Fruit fly (Drosophila melanogaster) whole organism, embryonic: ENCODE results near the gene Ir94a.

Experiments
- CG10274 ChIP-seq: fragments of 200-800 bp; sonication (Bioruptor generic); optimal IDR thresholded peaks from 3 replicates; lab custom pipeline; 2017; ENCODE audit warnings: missing biosample characterization, mild to moderate bottlenecking, missing genetic modification characterization
- CG11504 ChIP-seq: fragments of 200-800 bp; sonication (Bioruptor generic); optimal IDR thresholded peaks from 3 replicates; lab custom pipeline; 2019; ENCODE audit warnings: missing biosample characterization, mild to moderate bottlenecking, missing genetic modification characterization, moderate library complexity
- CG1233 ChIP-seq: fragments of 200-800 bp; sonication (Bioruptor generic); optimal IDR thresholded peaks from 4 replicates; lab custom pipeline; 2018; ENCODE audit warnings: missing biosample characterization, mild to moderate bottlenecking, missing genetic modification characterization
- CG15011 ChIP-seq: fragments of 200-800 bp; sonication (Bioruptor generic); optimal IDR thresholded peaks from 3 replicates; lab custom pipeline; 2018; ENCODE audit warnings: missing biosample characterization, mild to moderate bottlenecking, missing genetic modification characterization
- CG15601 ChIP-seq: fragments of 200-800 bp; sonication (Bioruptor generic); optimal IDR thresholded peaks from 3 replicates; lab custom pipeline; 2019; ENCODE audit warnings: missing biosample characterization, mild to moderate bottlenecking, missing genetic modification characterization, moderate library complexity
- CG17359 ChIP-seq: fragments of 200-800 bp; sonication (Bioruptor generic); optimal IDR thresholded peaks from 3 replicates; lab custom pipeline; 2018; ENCODE audit warnings: missing biosample characterization, mild to moderate bottlenecking, missing genetic modification characterization, moderate library complexity
- CG18262 ChIP-seq: fragments of 200-800 bp; optimal IDR thresholded peaks from 3 replicates; lab custom pipeline; 2019; ENCODE audit warnings: missing biosample characterization, mild to moderate bottlenecking, missing genetic modification characterization, moderate library complexity
- CG30431 ChIP-seq: fragments of 200-800 bp; sonication (Bioruptor generic); optimal IDR thresholded peaks from 2 replicates; lab custom pipeline; 2017; ENCODE audit warnings: missing biosample characterization, missing genetic modification characterization
- CG31441 ChIP-seq: fragments of 200-800 bp; sonication (Bioruptor generic); IDR thresholded peaks from 2 replicates; pipeline ENCODE4 v1.3.6; 2022; ENCODE audit warnings: missing biosample characterization, missing genetic modification characterization
- CG3163 ChIP-seq: fragments of 200-800 bp; sonication (Bioruptor generic); optimal IDR thresholded peaks from 3 replicates; lab custom pipeline; 2016; ENCODE audit warnings: missing biosample characterization, missing genetic modification characterization
- CG4328 ChIP-seq: fragments of 200-800 bp; sonication (Bioruptor generic); optimal IDR thresholded peaks from 3 replicates; lab custom pipeline; 2017; ENCODE audit warnings: missing biosample characterization, missing genetic modification reagents, missing genetic modification characterization
- CG6254 ChIP-seq: fragments of 200-800 bp; sonication (Bioruptor generic); optimal IDR thresholded peaks from 3 replicates; lab custom pipeline; 2017; ENCODE audit warnings: mild to moderate bottlenecking, missing biosample characterization, missing genetic modification reagents, missing genetic modification characterization
- CG6654 ChIP-seq: fragments of 200-800 bp; sonication (Bioruptor generic); optimal IDR thresholded peaks from 2 replicates; lab custom pipeline; 2017; ENCODE audit warnings: missing biosample characterization, mild to moderate bottlenecking, missing genetic modification characterization
- CG8290 ChIP-seq, 3 experiments: fragments of 200-800 bp; sonication (Bioruptor generic); optimal IDR thresholded peaks; 2 replicates each; lab custom pipeline; 2016 to 2019; ENCODE audit warnings: missing biosample characterization in 3 of 3, missing genetic modification characterization in 3 of 3, mild to moderate bottlenecking in 2 of 3, moderate library complexity in 1 of 3
- CG8765 ChIP-seq: fragments of 200-800 bp; sonication (Bioruptor generic); IDR thresholded peaks from 2 replicates; pipeline ENCODE4 v1.3.6; 2022; ENCODE audit warnings: missing biosample characterization, missing genetic modification characterization
- CG9727 ChIP-seq: fragments of 200-800 bp; sonication (Bioruptor generic); optimal IDR thresholded peaks from 3 replicates; lab custom pipeline; 2017; ENCODE audit warnings: missing biosample characterization, mild to moderate bottlenecking, missing genetic modification characterization
- HHEX ChIP-seq: fragments of 200-800 bp; sonication (Bioruptor generic); optimal IDR thresholded peaks from 3 replicates; lab custom pipeline; 2017; ENCODE audit warnings: missing biosample characterization, mild to moderate bottlenecking, missing genetic modification characterization, missing genetic modification reagents
- Hr51 ChIP-seq, 2 experiments: fragments of 200-800 bp; sonication (Bioruptor generic); optimal IDR thresholded peaks; 2 replicates in 1 of 2; 3 replicates in 1 of 2; lab custom pipeline; 2016 to 2018; ENCODE audit warnings: missing biosample characterization in 2 of 2, missing genetic modification characterization in 2 of 2, mild to moderate bottlenecking in 1 of 2, moderate library complexity in 1 of 2
- MTF-1 ChIP-seq: fragments of 200-800 bp; sonication (Bioruptor generic); optimal IDR thresholded peaks from 2 replicates; lab custom pipeline; 2018; ENCODE audit warnings: missing biosample characterization, mild to moderate bottlenecking, missing genetic modification characterization, borderline replicate concordance
- Med ChIP-seq: fragments of 200-800 bp; sonication (Bioruptor generic); peaks from one replicate; lab custom pipeline; 2016; ENCODE audit warnings: missing biosample characterization, missing genetic modification characterization, mild to moderate bottlenecking, inconsistent platforms, moderate library complexity
- NC2β ChIP-seq: fragments of 200-800 bp; sonication (Bioruptor generic); optimal IDR thresholded peaks from 2 replicates; lab custom pipeline; 2016; ENCODE audit warnings: missing biosample characterization, missing genetic modification characterization
- Nf-YB ChIP-seq: fragments of 200-800 bp; sonication (Bioruptor generic); optimal IDR thresholded peaks from 3 replicates; lab custom pipeline; 2019; ENCODE audit warnings: missing biosample characterization, mild to moderate bottlenecking, missing genetic modification characterization, moderate library complexity
- Opbp ChIP-seq: fragments of 200-800 bp; sonication (Bioruptor generic); IDR thresholded peaks from 3 replicates; pipeline ENCODE4 v1.3.6; 2022; ENCODE audit warnings: missing biosample characterization, missing genetic modification characterization; ENCODE audit not compliant: partially characterized antibody
- Sin3A ChIP-seq: fragments of >200 bp; optimal IDR thresholded peaks from 2 replicates; lab custom pipeline; 2018
- ash1 ChIP-seq: fragments of 200-800 bp; sonication (Bioruptor generic); optimal IDR thresholded peaks from 2 replicates; lab custom pipeline; 2018; ENCODE audit warnings: missing biosample characterization, mild to moderate bottlenecking, missing genetic modification characterization
- bcd ChIP-seq: fragments of 200-800 bp; sonication (Bioruptor generic); optimal IDR thresholded peaks from 2 replicates; lab custom pipeline; 2017; ENCODE audit warnings: missing biosample characterization, mild to moderate bottlenecking, missing genetic modification characterization
- cas ChIP-seq: fragments of 200-800 bp; sonication (Bioruptor generic); IDR thresholded peaks from 2 replicates; pipeline ENCODE4 v1.3.6; 2022; ENCODE audit warnings: missing biosample characterization, missing genetic modification characterization
- chif ChIP-seq, 2 experiments: fragments of 200-800 bp; sonication (Bioruptor generic); optimal IDR thresholded peaks; 3 replicates each; lab custom pipeline; 2016; ENCODE audit warnings: missing biosample characterization in 2 of 2, missing genetic modification characterization in 2 of 2
- dmrt11E ChIP-seq: fragments of 200-800 bp; sonication (Bioruptor generic); optimal IDR thresholded peaks from 3 replicates; lab custom pipeline; 2018; ENCODE audit warnings: missing biosample characterization, mild to moderate bottlenecking, missing genetic modification characterization, moderate library complexity
- gcm ChIP-seq: fragments of 200-800 bp; sonication (Bioruptor generic); optimal IDR thresholded peaks from 2 replicates; lab custom pipeline; 2019; ENCODE audit warnings: missing biosample characterization, mild to moderate bottlenecking, missing genetic modification characterization, moderate library complexity
- gem ChIP-seq: fragments of 200-800 bp; sonication (Bioruptor generic); optimal IDR thresholded peaks from 2 replicates; lab custom pipeline; 2019; ENCODE audit warnings: missing biosample characterization, mild to moderate bottlenecking, missing genetic modification characterization, moderate library complexity
- ham ChIP-seq: fragments of 200-800 bp; sonication (Bioruptor generic); IDR thresholded peaks from 2 replicates; pipeline ENCODE4 v1.3.6; 2022; ENCODE audit warnings: missing biosample characterization, missing genetic modification characterization
- insv ChIP-seq, 2 experiments: fragments of 200-800 bp; sonication (Bioruptor generic); optimal IDR thresholded peaks; 3 replicates each; lab custom pipeline; 2016 to 2018; ENCODE audit warnings: missing biosample characterization in 2 of 2, missing genetic modification characterization in 2 of 2
- kah ChIP-seq: fragments of 200-800 bp; sonication (Bioruptor generic); optimal IDR thresholded peaks from 2 replicates; lab custom pipeline; 2018; ENCODE audit warnings: missing biosample characterization, mild to moderate bottlenecking, missing genetic modification characterization
- lab ChIP-seq: fragments of 200-800 bp; sonication (Bioruptor generic); optimal IDR thresholded peaks from 3 replicates; lab custom pipeline; 2017; ENCODE audit warnings: missing biosample characterization, missing genetic modification characterization, mild to moderate bottlenecking, moderate library complexity, missing genetic modification reagents
- lbe ChIP-seq: fragments of 200-800 bp; sonication (Bioruptor generic); optimal IDR thresholded peaks from 2 replicates; lab custom pipeline; 2016; ENCODE audit warnings: missing biosample characterization, mild to moderate bottlenecking, missing genetic modification characterization
- org-1 ChIP-seq: fragments of 200-800 bp; sonication (Bioruptor generic); optimal IDR thresholded peaks from 2 replicates; lab custom pipeline; 2017; ENCODE audit warnings: missing biosample characterization, missing genetic modification characterization
- sim ChIP-seq: fragments of 200-800 bp; sonication (Bioruptor generic); IDR thresholded peaks from 2 replicates; pipeline ENCODE4 v1.3.6; 2022; ENCODE audit warnings: missing biosample characterization, missing genetic modification characterization
- ssp ChIP-seq: fragments of 200-800 bp; sonication (Bioruptor generic); IDR thresholded peaks from 2 replicates; pipeline ENCODE4 v1.3.6; 2022; ENCODE audit warnings: missing biosample characterization, missing genetic modification characterization
- tll ChIP-seq, 2 experiments: fragments of 200-800 bp in 1 of 2; fragments of >200 bp in 1 of 2; sonication (Bioruptor generic) in 1 of 2; optimal IDR thresholded peaks; 2 replicates each; lab custom pipeline; 2017 to 2019; ENCODE audit warnings: missing biosample characterization in 2 of 2, missing genetic modification characterization in 2 of 2, mild to moderate bottlenecking in 1 of 2, moderate library complexity in 1 of 2
- unc-4 ChIP-seq: fragments of 200-800 bp; sonication (Bioruptor generic); IDR thresholded peaks from 2 replicates; pipeline ENCODE4 v1.3.6; 2022; ENCODE audit warnings: missing biosample characterization, missing genetic modification characterization; ENCODE audit not compliant: partially characterized antibody

The Ir94a gene

DNA sequence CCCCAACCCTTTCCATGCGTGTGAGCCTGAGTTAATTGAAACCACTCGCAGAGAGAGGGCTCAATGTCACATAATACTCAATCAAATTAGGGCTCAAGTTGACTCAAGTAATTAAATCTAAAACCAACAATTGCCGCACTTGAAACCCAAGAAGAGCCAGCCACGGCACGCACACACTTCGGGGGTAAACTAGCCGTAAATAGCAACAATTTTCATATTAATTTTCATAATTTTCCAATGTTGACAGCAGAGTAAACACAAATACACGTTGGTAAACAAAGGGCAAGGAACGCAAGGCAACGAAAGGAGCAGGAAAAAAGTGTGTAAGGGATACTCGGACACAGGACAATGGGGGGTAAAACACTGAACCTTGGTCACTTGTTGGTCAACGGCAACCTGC is 34.2 kb downstream of the Ir94a start (continued):
- TF ChIP-seq CG15011 (GFP tag; lab: Kevin White, UChicago) (peak; percentile 41), ssp (GFP tag; lab: Robert Waterston, UW) (no peak), CG8765 (no peak), Med (peak; percentile 86), CG10274 (GFP tag; lab: Kevin White, UChicago) (peak; percentile 51), CG4328 (peak; percentile 31), sim (GFP tag; lab: Robert Waterston, UW) (peak; percentile 46; the same call in 1 of the 2 replicates), CG1233 (GFP tag; lab: Kevin White, UChicago) (peak; percentile 71), chif (GFP tag; optimal IDR thresholded peaks at IDR 0.05; lab: Kevin White, UChicago) (peak in 1 of 2 experiments; percentile 25), lab (GFP tag; lab: Kevin White, UChicago) (peak; percentile 72), CG8290 (GFP tag; optimal IDR thresholded peaks at IDR 0.05; lab: Kevin White, UChicago) (no peak), CG8290 (tag; optimal IDR thresholded peaks at IDR 0.05; lab: Kevin White, UChicago) (peak; percentile 37 to 80), Sin3A (lab: Kevin White, UChicago) (no peak), dmrt11E (tag; lab: Kevin White, UChicago) (peak; percentile 66), org-1 (peak; percentile 42), Hr51 (GFP tag; optimal IDR thresholded peaks at IDR 0.05; lab: Kevin White, UChicago) (peak in 1 of 2 experiments; percentile 46), kah (GFP tag; lab: Kevin White, UChicago) (no peak), Nf-YB (peak; percentile 24), ash1 (peak; percentile 69), ham (GFP tag; lab: Robert Waterston, UW) (no peak), insv (GFP tag; optimal IDR thresholded peaks at IDR 0.05; lab: Kevin White, UChicago) (peak in 1 of 2 experiments; percentile 37), unc-4 (no peak), gem (tag; lab: Kevin White, UChicago) (peak; percentile 43), gcm (GFP tag; lab: Kevin White, UChicago) (peak; percentile 14), MTF-1 (GFP tag; lab: Kevin White, UChicago) (peak; percentile 73), CG11504 (tag; lab: Kevin White, UChicago) (peak; percentile 1), CG15601 (tag; lab: Kevin White, UChicago) (peak; percentile 36), HHEX (GFP tag; lab: Kevin White, UChicago) (peak; percentile 56), CG31441 (GFP tag; lab: Robert Waterston, UW) (peak; percentile 25; the same call in 1 of the 2 replicates), bcd (peak; percentile 34), CG30431 (GFP tag; lab: Kevin White, UChicago) (peak; percentile 32), CG3163 (no peak), NC2β (GFP tag; lab: Kevin White, UChicago) (peak; percentile 32), tll (GFP tag; optimal IDR thresholded peaks at IDR 0.05; lab: Kevin White, UChicago) (peak in 1 of 2 experiments; percentile 62), CG9727 (peak; percentile 76), CG18262 (tag; lab: Kevin White, UChicago) (peak; percentile 38), cas (GFP tag; lab: Robert Waterston, UW) (no peak), CG6254 (peak; percentile 44), CG17359 (tag; lab: Kevin White, UChicago) (peak; percentile 28), lbe (GFP tag; lab: Kevin White, UChicago) (no peak)

DNA sequence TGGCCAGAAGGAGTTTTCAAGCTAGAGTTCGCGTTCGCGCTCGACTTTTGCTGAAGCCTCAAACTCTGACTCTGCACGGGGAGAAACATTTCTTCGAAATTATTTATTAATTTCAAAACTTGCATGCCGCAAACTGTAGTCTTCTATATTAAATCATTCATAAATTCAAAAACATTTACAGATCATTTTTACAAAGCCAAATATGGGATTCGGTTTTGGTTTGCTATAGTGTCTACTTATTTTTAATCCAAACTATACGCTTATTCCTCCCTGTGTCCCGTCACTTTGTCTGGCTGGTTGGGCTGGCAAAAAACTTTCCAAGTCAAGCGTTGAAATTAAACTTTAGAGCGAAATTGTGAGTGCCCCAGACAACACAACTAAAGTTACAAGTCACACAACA is 35.0 kb downstream of the Ir94a start:
- TF ChIP-seq insv (GFP tag; optimal IDR thresholded peaks at IDR 0.05; lab: Kevin White, UChicago) (no peak), Opbp (GFP tag; lab: Robert Waterston, UW) (no peak), CG6654 (GFP tag; lab: Kevin White, UChicago) (no peak)
